Worm (Caenorhabditis elegans) whole organism, L4/young adult: ENCODE data around the gene T24A6.17.

Experiments used
- dao-5 ChIP-seq: sonication (generic microtip); optimal IDR thresholded peaks from 2 replicates; lab custom pipeline; 2016; ENCODE audit warnings: missing genotype, missing genetic modification characterization, moderate library complexity, missing compliant biosample characterization
- him-1 ChIP-seq: sonication (generic microtip); optimal IDR thresholded peaks from 2 replicates; lab custom pipeline; 2016; ENCODE audit warnings: missing genotype, missing genetic modification reagents, missing genetic modification characterization, missing compliant biosample characterization

DNA sequence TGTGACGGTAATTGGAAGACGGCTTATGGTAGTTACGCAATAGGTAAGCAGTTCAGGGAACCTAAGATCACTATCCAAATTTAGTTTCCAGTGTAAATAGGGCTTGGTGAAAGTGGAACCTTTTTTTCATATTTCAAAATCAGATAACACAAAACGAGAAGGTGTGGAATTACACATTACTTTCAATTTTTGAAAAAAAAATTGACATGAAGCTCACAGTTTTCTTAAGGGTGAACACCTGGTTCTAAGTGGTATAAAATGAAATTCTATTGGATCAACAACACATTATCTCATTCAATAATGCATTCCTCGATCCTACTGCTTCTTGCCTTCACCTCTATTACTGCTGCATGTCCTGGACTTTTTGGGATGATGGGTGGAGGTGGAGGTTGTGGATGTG is 8.2 kb downstream of the T24A6.17 start, which contains the start of gene grl-30:
- no peak for TF ChIP-seq him-1 (tag; lab: Kevin White, UChicago)
- no peak for TF ChIP-seq dao-5
